Worm (Caenorhabditis elegans): ENCODE results near the gene ufl-1.

DNA sequence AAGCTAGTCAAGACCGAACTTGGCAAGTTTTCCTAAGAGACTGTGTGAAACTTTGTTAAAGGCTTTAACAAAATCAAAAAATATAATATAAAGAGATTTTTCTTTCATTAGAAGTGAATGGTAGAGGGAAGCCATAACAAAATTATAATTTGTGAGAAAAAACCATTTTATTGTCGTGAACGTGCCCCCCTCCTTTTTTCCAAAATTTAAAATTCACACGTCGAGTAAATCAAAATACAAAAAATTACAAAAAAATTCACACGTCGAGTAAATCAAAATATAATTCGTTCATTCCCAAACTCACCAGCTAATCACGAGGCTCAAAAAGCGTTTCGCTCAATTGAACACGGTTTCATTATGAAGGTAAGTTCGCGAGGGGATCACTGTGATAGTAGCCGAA lies 27.1 kb downstream of the ufl-1 start, which contains the start of gene C25A8.2:
- TF ChIP-seq nhr-2 (tag; optimal IDR thresholded peaks at IDR 0.05), result no peak
- no peak for TF ChIP-seq nhr-28 (tag; optimal IDR thresholded peaks at IDR 0.05)
- no peak for TF ChIP-seq nhr-12 (tag; optimal IDR thresholded peaks at IDR 0.05)
- TF ChIP-seq unc-62 (GFP tag; optimal IDR thresholded peaks at IDR 0.05), result no peak
- no peak for TF ChIP-seq elt-1 (tag; optimal IDR thresholded peaks at IDR 0.05; ENCODE audit: borderline replicate concordance, insufficient read depth)
- TF ChIP-seq lsy-2 (tag; optimal IDR thresholded peaks at IDR 0.05), result no peak
- TF ChIP-seq blmp-1 (tag; optimal IDR thresholded peaks at IDR 0.05), result no peak
- no peak for TF ChIP-seq sem-2 (GFP tag; optimal IDR thresholded peaks at IDR 0.05)
- no peak for TF ChIP-seq ceh-83 (GFP tag; optimal IDR thresholded peaks at IDR 0.05)
- no peak for TF ChIP-seq lin-13 (tag; optimal IDR thresholded peaks at IDR 0.05)
- no peak for TF ChIP-seq mep-1 (tag; optimal IDR thresholded peaks at IDR 0.05)

Data from whole organism, mixed stage, embryonic.